Fruit fly (Drosophila melanogaster): ENCODE data around the gene CG9109.

DNA sequence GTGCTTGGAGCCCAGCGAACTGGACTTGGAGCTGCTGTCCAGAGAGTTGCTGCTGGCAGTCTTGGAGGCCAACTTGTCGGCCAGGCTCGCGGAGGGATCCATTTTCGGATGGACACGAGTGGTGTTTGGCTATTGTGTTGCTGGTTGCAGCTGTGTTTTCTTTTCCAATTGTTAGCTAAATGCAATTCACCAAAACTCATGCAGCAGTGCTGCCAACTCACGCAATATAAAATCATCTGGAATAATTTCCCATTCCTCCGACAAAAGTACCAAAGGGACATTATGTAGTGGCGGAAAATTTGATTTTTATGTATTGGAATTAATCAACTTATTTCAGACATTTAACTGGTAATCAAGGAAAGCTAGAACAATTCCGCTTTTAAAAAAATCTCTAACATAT is 2.5 kb upstream of the CG9109 start, which contains the start of gene mtm:
- TF ChIP-seq cic (GFP tag; optimal IDR thresholded peaks at IDR 0.05): no peak
- TF ChIP-seq CG7045 (GFP tag; optimal IDR thresholded peaks at IDR 0.05): no peak
- TF ChIP-seq Crg-1 (GFP tag; optimal IDR thresholded peaks at IDR 0.05): no peak
- TF ChIP-seq tj (GFP tag; optimal IDR thresholded peaks at IDR 0.05): peak; percentile 39
- TF ChIP-seq CG7101 (tag; optimal IDR thresholded peaks at IDR 0.05): no peak
- no peak for TF ChIP-seq CG5204 (GFP tag; optimal IDR thresholded peaks at IDR 0.05)

Data from whole organism, adult.